Worm (Caenorhabditis elegans) whole organism, young adult: ENCODE results near the gene nspb-11.

Source experiments
- D2030.7 ChIP-seq: fragments of 200-800 bp; sonication (Bioruptor generic); IDR thresholded peaks from 2 replicates; pipeline ENCODE4 v1.3.6; 2022; ENCODE audit warnings: missing genetic modification reagents, missing genetic modification characterization, missing compliant biosample characterization
- K12H6.12 ChIP-seq: fragments of 200-800 bp; sonication (Bioruptor generic); optimal IDR thresholded peaks from 2 replicates; lab custom pipeline; 2018; ENCODE audit warnings: mild to moderate bottlenecking, missing genetic modification characterization, missing compliant biosample characterization
- ama-1 ChIP-seq, 3 experiments: fragments of 150-350 bp in 1 of 3; sonication (generic microtip) in 2 of 3; optimal IDR thresholded peaks; 2 replicates each; lab custom pipeline; 2014 to 2018; ENCODE audit warnings: missing biosample characterization in 2 of 3, missing genetic modification characterization in 2 of 3, missing genetic modification reagents in 2 of 3
- egrh-3 ChIP-seq: fragments of 200-800 bp; sonication (Bioruptor generic); IDR thresholded peaks from 2 replicates; pipeline ENCODE4 v1.3.6; 2022; ENCODE audit warnings: missing genetic modification reagents, missing genetic modification characterization, missing compliant biosample characterization
- lin-35 ChIP-seq, 3 experiments: fragments of 150-350 bp in 2 of 3; sonication (generic microtip) in 1 of 3; optimal IDR thresholded peaks; 2 replicates each; lab custom pipeline; 2014 to 2018; ENCODE audit warnings: missing biosample characterization in 3 of 3, missing genetic modification characterization in 3 of 3, missing genetic modification reagents in 3 of 3
- nfya-2 ChIP-seq: fragments of 200-800 bp; sonication (Bioruptor generic); IDR thresholded peaks from 2 replicates; pipeline ENCODE4 v1.3.6; 2022; ENCODE audit warnings: missing genetic modification reagents, missing genetic modification characterization, missing compliant biosample characterization
- nhr-80 ChIP-seq: sonication (generic microtip); optimal IDR thresholded peaks from 2 replicates; lab custom pipeline; 2016; ENCODE audit warnings: missing genetic modification characterization, missing compliant biosample characterization
- nhr-90 ChIP-seq: sonication (generic microtip); optimal IDR thresholded peaks from 2 replicates; lab custom pipeline; 2016; ENCODE audit warnings: missing genotype, mild to moderate bottlenecking, missing genetic modification characterization, missing compliant biosample characterization
- snpc-4 ChIP-seq, 5 experiments: fragments of 150-350 bp in 1 of 5; sonication (generic microtip) in 4 of 5; optimal IDR thresholded peaks; 2 replicates each; lab custom pipeline; 2014 to 2018; ENCODE audit warnings: missing genetic modification characterization in 5 of 5, missing biosample characterization in 3 of 5, antibody characterized with exemption in 2 of 5, mild to moderate bottlenecking in 2 of 5, missing compliant biosample characterization in 2 of 5, missing genotype in 2 of 5, moderate library complexity in 2 of 5, missing genetic modification reagents in 1 of 5
- zim-3 ChIP-seq: sonication (generic microtip); optimal IDR thresholded peaks from 2 replicates; lab custom pipeline; 2017; ENCODE audit warnings: mild to moderate bottlenecking, missing genetic modification characterization, moderate library complexity, missing compliant biosample characterization
- ztf-28 ChIP-seq: fragments of 200-800 bp; sonication (Bioruptor generic); IDR thresholded peaks from 2 replicates; pipeline ENCODE4 v1.3.6; 2022; ENCODE audit warnings: missing genetic modification reagents, missing genetic modification characterization, missing compliant biosample characterization

- TF ChIP-seq D2030.7: no peak
- TF ChIP-seq nfya-2 (GFP tag; lab: Robert Waterston, UW): no peak
- no peak for TF ChIP-seq ama-1 (optimal IDR thresholded peaks at IDR 0.05; lab: Kevin White, UChicago)
- TF ChIP-seq ama-1 (GFP tag; optimal IDR thresholded peaks at IDR 0.05; lab: Kevin White, UChicago): no peak
- TF ChIP-seq nhr-90 (tag; lab: Kevin White, UChicago): no peak
- TF ChIP-seq snpc-4 (GFP tag; optimal IDR thresholded peaks at IDR 0.05; lab: Kevin White, UChicago): no peak
- no peak for TF ChIP-seq snpc-4 (tag; optimal IDR thresholded peaks at IDR 0.05; lab: Kevin White, UChicago)
- TF ChIP-seq nhr-80: no peak
- TF ChIP-seq K12H6.12 (tag; lab: Kevin White, UChicago): no peak
- TF ChIP-seq ztf-28: no peak
- TF ChIP-seq egrh-3 (GFP tag; lab: Robert Waterston, UW): no peak
- no peak for TF ChIP-seq zim-3 (tag; lab: Kevin White, UChicago)
- TF ChIP-seq lin-35 (GFP tag; optimal IDR thresholded peaks at IDR 0.05; lab: Kevin White, UChicago): no peak
Measured at ce11 chrII:12954670-12955069, 47.5 kb downstream of the nspb-11 start, which contains the start of the genes Y38F1A.1 and Y38F1A.2.
